ENCODE assay signal across 3 fruit fly cellular contexts in the genomic region with DNA sequence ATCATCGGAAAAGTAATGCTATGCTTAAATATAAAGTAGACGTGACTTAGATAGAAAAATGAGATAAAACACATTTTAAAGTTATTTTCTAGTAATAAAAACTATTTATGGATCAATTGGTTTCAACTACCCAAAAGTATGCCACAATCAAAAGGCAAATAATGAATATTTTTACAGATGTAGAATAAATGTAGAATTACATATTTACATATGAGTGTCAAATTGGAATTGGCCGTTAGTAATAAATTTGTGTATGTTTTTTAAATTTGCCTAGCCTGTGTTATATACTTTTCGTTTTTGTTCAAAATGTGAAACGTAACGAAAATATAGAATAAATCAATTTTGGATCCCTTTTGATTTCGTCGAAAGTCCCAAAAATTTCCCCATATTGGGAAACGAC.
TF ChIP-seq lines count a peak whose summit lies in the region.

A gene (plus strand): TSS at position 301 of the 400 bp plus-strand sequence.

- TF ChIP-seq CTCF in whole organism, embryonic (GFP tag; optimal IDR thresholded peaks at IDR 0.05; lab: Kevin White, UChicago): peak; percentile 33

TF ChIP-seq in whole organism, embryonic, 481 proteins besides CTCF, POLR2A, EP300 and RAD21:
- TF ChIP-seq gfzf (GFP tag; optimal IDR thresholded peaks at IDR 0.05; lab: Kevin White, UChicago) (no peak), Bgb (GFP tag; IDR thresholded peaks at IDR 0.05; lab: Robert Waterston, UW; ENCODE audit: partially characterized antibody) (peak; percentile 54; the same call in 1 of the 2 replicates), CG14860 (GFP tag; IDR thresholded peaks at IDR 0.05; lab: Robert Waterston, UW; ENCODE audit: partially characterized antibody) (peak; percentile 30; the same call in 1 of the 3 replicates), Xbp1 (GFP tag; optimal IDR thresholded peaks at IDR 0.05; lab: Kevin White, UChicago) (no peak), CG3726 (GFP tag; IDR thresholded peaks at IDR 0.05; lab: Robert Waterston, UW) (no peak), MBD-R2 (GFP tag; IDR thresholded peaks at IDR 0.05; lab: Robert Waterston, UW) (no peak), CG16813 (GFP tag; IDR thresholded peaks at IDR 0.05; lab: Robert Waterston, UW; ENCODE audit: partially characterized antibody) (peak; percentile 30; the same call in 1 of the 3 replicates), bbx (GFP tag; IDR thresholded peaks at IDR 0.05; lab: Robert Waterston, UW; ENCODE audit: partially characterized antibody) (peak; percentile 11; the same call in 1 of the 2 replicates), stwl (tag; optimal IDR thresholded peaks at IDR 0.05; lab: Kevin White, UChicago) (peak; percentile 34), amos (GFP tag; IDR thresholded peaks at IDR 0.05; lab: Robert Waterston, UW; ENCODE audit: partially characterized antibody) (peak; percentile 42; the same call in 1 of the 2 replicates)

TF ChIP-seq in whole organism, prepupa, 60 proteins besides CTCF, POLR2A, EP300 and RAD21:
- TF ChIP-seq CG31627 (GFP tag; optimal IDR thresholded peaks at IDR 0.05; lab: Kevin White, UChicago) (no peak), svp (GFP tag; lab: Kevin White, UChicago) (peak; percentile 21)
TF ChIP-seq in whole organism, prepupa: peak in this region for 1.

TF ChIP-seq in whole organism, wandering third instar larva, 38 proteins besides CTCF, POLR2A, EP300 and RAD21:
- TF ChIP-seq Myc (optimal IDR thresholded peaks at IDR 0.05; lab: Kevin White, UChicago) (peak; percentile 27), Hnf4 (GFP tag; optimal IDR thresholded peaks at IDR 0.05; lab: Kevin White, UChicago) (no peak)
TF ChIP-seq in whole organism, wandering third instar larva: peak in this region for 1.
